Fruit fly (Drosophila melanogaster): ENCODE results near the gene CG13694.

CG13694 gene

dm6 chr2L:71869-72751 is 44.2 kb downstream of the CG13694 start:
- peak; percentile 16 for TF ChIP-seq CG17801 (GFP tag; optimal IDR thresholded peaks at IDR 0.05; ENCODE audit: partially characterized antibody)

DNA sequence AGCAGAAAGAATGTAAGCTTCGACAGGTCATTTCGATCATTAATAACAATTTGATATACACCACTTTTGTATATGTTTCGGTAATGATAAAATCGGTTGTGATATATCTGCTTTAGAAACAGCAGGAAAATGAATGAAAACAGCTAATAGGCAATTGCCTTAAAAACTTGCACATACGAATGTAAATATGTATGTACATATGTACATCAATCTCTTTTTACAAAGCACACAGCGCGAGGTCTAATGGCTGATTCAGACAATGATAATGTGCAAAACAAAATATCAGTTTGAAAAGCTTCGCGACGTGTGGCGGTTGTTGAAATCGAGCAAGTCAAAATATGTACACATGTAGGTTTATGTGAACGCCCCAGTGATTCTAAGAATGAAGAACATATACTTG is 44.8 kb downstream of the CG13694 start, which contains the start of gene galectin:
TSS of gene galectin (plus strand) at position 301 of the 400 bp plus-strand sequence.
- peak; percentile 6 for TF ChIP-seq CG17801 (GFP tag; optimal IDR thresholded peaks at IDR 0.05; ENCODE audit: partially characterized antibody)

- no peak for TF ChIP-seq CG17801 (GFP tag; optimal IDR thresholded peaks at IDR 0.05; ENCODE audit: partially characterized antibody)
These were observed 46.7 kb downstream of the CG13694 start for dm6 chr2L:69560-69959.

DNA sequence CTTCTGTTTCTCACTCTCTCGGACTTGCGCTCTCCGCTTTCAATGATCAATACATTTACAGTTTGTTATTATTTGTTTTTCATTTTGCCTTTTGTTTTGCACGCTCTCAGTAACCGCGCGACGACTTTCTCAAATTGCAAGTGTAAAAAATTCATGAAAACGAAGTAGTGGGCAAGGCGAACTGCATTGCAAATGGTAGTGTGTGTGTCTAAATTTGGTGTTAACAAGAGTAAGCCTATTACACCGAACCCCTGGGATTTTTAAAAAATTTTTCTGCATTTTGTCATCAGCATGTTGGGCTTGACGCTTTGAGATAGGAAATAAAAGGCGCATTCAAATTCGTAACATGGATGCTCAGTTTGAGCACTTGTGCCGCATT is 49.0 kb downstream of the CG13694 start:
- TF ChIP-seq CG17801 (GFP tag; optimal IDR thresholded peaks at IDR 0.05; ENCODE audit: partially characterized antibody) = no peak

- peak; percentile 27 for TF ChIP-seq CG17801 (GFP tag; optimal IDR thresholded peaks at IDR 0.05; ENCODE audit: partially characterized antibody)
These were observed 49.7 kb downstream of the CG13694 start, which contains the start of gene dbr for dm6 chr2L:66369-67278. Gene dbr (plus strand): TSS chr2L:66482.
